Worm (Caenorhabditis elegans): ENCODE results near the gene C25D7.9.

DNA sequence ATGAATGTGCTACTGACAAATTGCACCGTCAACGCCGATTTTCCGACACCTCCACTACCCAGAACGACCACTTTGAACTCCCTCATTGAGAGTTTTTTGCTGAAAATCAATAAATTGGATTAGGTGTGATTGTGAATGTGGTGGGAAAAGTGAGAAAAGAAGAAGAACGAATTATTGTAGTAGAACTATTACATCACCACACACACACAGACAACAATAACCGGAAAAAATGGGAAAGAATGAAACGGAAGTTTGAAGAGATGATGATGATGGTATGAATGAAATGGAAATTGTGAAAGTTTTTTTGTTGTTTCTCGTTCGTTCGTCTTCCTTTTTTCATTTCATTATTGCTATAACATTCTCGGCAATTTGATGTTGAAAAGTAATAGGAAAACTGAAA, 948 bp upstream of the C25D7.9 start, which contains the start of gene rap-2:
- TF ChIP-seq med-1 (GFP tag; optimal IDR thresholded peaks at IDR 0.05; ENCODE audit: insufficient read depth) (no peak), cog-1 (tag; optimal IDR thresholded peaks at IDR 0.05) (no peak), T22C8.4 (GFP tag; IDR thresholded peaks at IDR 0.05) (no peak), flt-1 (GFP tag; IDR thresholded peaks at IDR 0.05) (no peak), ref-1 (GFP tag; conservative IDR thresholded peaks at IDR 0.05) (no peak), ztf-23 (GFP tag; IDR thresholded peaks at IDR 0.05) (no peak), klf-2 (GFP tag; conservative IDR thresholded peaks at IDR 0.05) (no peak), tab-1 (GFP tag; IDR thresholded peaks at IDR 0.05) (no peak)

All from whole organism, midembryonic.